Worm (Caenorhabditis elegans): ENCODE measurements around the gene F32D8.3.

The F32D8.3 gene

ce11 chrV:10901125-10901524 lies 14.5 kb downstream of the F32D8.3 start, which contains the start of gene spp-16:
Gene spp-16, minus strand, starts transcription at chrV:10901303.
- no peak for TF ChIP-seq klf-2 (GFP tag; conservative IDR thresholded peaks at IDR 0.05)
- no peak for TF ChIP-seq tab-1 (GFP tag; IDR thresholded peaks at IDR 0.05)
- TF ChIP-seq ztf-23 (GFP tag; IDR thresholded peaks at IDR 0.05): no peak
- no peak for TF ChIP-seq flt-1 (GFP tag; IDR thresholded peaks at IDR 0.05)
- no peak for TF ChIP-seq ref-1 (GFP tag; conservative IDR thresholded peaks at IDR 0.05)
- no peak for TF ChIP-seq ztf-29 (GFP tag; IDR thresholded peaks at IDR 0.05)
- TF ChIP-seq T22C8.4 (GFP tag; IDR thresholded peaks at IDR 0.05): no peak
- no peak for TF ChIP-seq cog-1 (tag; optimal IDR thresholded peaks at IDR 0.05)
- TF ChIP-seq med-1 (GFP tag; optimal IDR thresholded peaks at IDR 0.05; ENCODE audit: insufficient read depth): no peak

- TF ChIP-seq cog-1 (tag; optimal IDR thresholded peaks at IDR 0.05): no peak
- no peak for TF ChIP-seq T22C8.4 (GFP tag; IDR thresholded peaks at IDR 0.05)
- no peak for TF ChIP-seq med-1 (GFP tag; optimal IDR thresholded peaks at IDR 0.05; ENCODE audit: insufficient read depth)
- no peak for TF ChIP-seq ztf-23 (GFP tag; IDR thresholded peaks at IDR 0.05)
- TF ChIP-seq ref-1 (GFP tag; conservative IDR thresholded peaks at IDR 0.05): no peak
- no peak for TF ChIP-seq ztf-29 (GFP tag; IDR thresholded peaks at IDR 0.05)
- no peak for TF ChIP-seq flt-1 (GFP tag; IDR thresholded peaks at IDR 0.05)
- TF ChIP-seq klf-2 (GFP tag; conservative IDR thresholded peaks at IDR 0.05): no peak
- TF ChIP-seq tab-1 (GFP tag; IDR thresholded peaks at IDR 0.05): no peak
These were observed 16.0 kb downstream of the F32D8.3 start, which contains the start of gene F32D8.8 for ce11 chrV:10902682-10903081. Gene F32D8.8, minus strand, starts transcription at chrV:10902782.

- TF ChIP-seq cog-1 (tag; optimal IDR thresholded peaks at IDR 0.05) (no peak), ztf-29 (GFP tag; IDR thresholded peaks at IDR 0.05) (no peak), ztf-23 (GFP tag; IDR thresholded peaks at IDR 0.05) (no peak), med-1 (GFP tag; optimal IDR thresholded peaks at IDR 0.05; ENCODE audit: insufficient read depth) (no peak), tab-1 (GFP tag; IDR thresholded peaks at IDR 0.05) (no peak), T22C8.4 (GFP tag; IDR thresholded peaks at IDR 0.05) (no peak), klf-2 (GFP tag; conservative IDR thresholded peaks at IDR 0.05) (no peak)
These were observed 17.1 kb downstream of the F32D8.3 start, which contains the start of gene F32D8.15 for ce11 chrV:10903748-10904147. Gene F32D8.15, plus strand, starts transcription at chrV:10904048.

ce11 chrV:10904795-10905194 lies 18.2 kb downstream of the F32D8.3 start:
- TF ChIP-seq ztf-23 (GFP tag; IDR thresholded peaks at IDR 0.05): no peak
- TF ChIP-seq klf-2 (GFP tag; conservative IDR thresholded peaks at IDR 0.05): no peak
- no peak for TF ChIP-seq T22C8.4 (GFP tag; IDR thresholded peaks at IDR 0.05)
- TF ChIP-seq ref-1 (GFP tag; conservative IDR thresholded peaks at IDR 0.05): no peak
- no peak for TF ChIP-seq tab-1 (GFP tag; IDR thresholded peaks at IDR 0.05)
- no peak for TF ChIP-seq ztf-29 (GFP tag; IDR thresholded peaks at IDR 0.05)
- TF ChIP-seq flt-1 (GFP tag; IDR thresholded peaks at IDR 0.05): no peak
- no peak for TF ChIP-seq cog-1 (tag; optimal IDR thresholded peaks at IDR 0.05)

ce11 chrV:10909071-10909470 lies 22.4 kb downstream of the F32D8.3 start, which contains the start of gene zzz-1:
Gene zzz-1, minus strand, starts transcription at chrV:10909171.
- TF ChIP-seq klf-2 (GFP tag; conservative IDR thresholded peaks at IDR 0.05) (no peak), ztf-29 (GFP tag; IDR thresholded peaks at IDR 0.05) (no peak), T22C8.4 (GFP tag; IDR thresholded peaks at IDR 0.05) (no peak), flt-1 (GFP tag; IDR thresholded peaks at IDR 0.05) (no peak), ref-1 (GFP tag; conservative IDR thresholded peaks at IDR 0.05) (no peak), ztf-23 (GFP tag; IDR thresholded peaks at IDR 0.05) (no peak), med-1 (GFP tag; optimal IDR thresholded peaks at IDR 0.05; ENCODE audit: insufficient read depth) (no peak), cog-1 (tag; optimal IDR thresholded peaks at IDR 0.05) (no peak), tab-1 (GFP tag; IDR thresholded peaks at IDR 0.05) (no peak)

- TF ChIP-seq klf-2 (GFP tag; conservative IDR thresholded peaks at IDR 0.05) (no peak), cog-1 (tag; optimal IDR thresholded peaks at IDR 0.05) (no peak), flt-1 (GFP tag; IDR thresholded peaks at IDR 0.05) (no peak), ztf-29 (GFP tag; IDR thresholded peaks at IDR 0.05) (no peak), med-1 (GFP tag; optimal IDR thresholded peaks at IDR 0.05; ENCODE audit: insufficient read depth) (no peak), ref-1 (GFP tag; conservative IDR thresholded peaks at IDR 0.05) (no peak), T22C8.4 (GFP tag; IDR thresholded peaks at IDR 0.05) (no peak), tab-1 (GFP tag; IDR thresholded peaks at IDR 0.05) (no peak), ztf-23 (GFP tag; IDR thresholded peaks at IDR 0.05) (no peak)
These were observed 23.3 kb downstream of the F32D8.3 start for ce11 chrV:10909959-10910358.

- TF ChIP-seq klf-2 (GFP tag; conservative IDR thresholded peaks at IDR 0.05) (no peak), T22C8.4 (GFP tag; IDR thresholded peaks at IDR 0.05) (no peak), tab-1 (GFP tag; IDR thresholded peaks at IDR 0.05) (no peak), med-1 (GFP tag; optimal IDR thresholded peaks at IDR 0.05; ENCODE audit: insufficient read depth) (no peak), flt-1 (GFP tag; IDR thresholded peaks at IDR 0.05) (no peak), cog-1 (tag; optimal IDR thresholded peaks at IDR 0.05) (no peak), ztf-29 (GFP tag; IDR thresholded peaks at IDR 0.05) (no peak), ref-1 (GFP tag; conservative IDR thresholded peaks at IDR 0.05) (no peak), ztf-23 (GFP tag; IDR thresholded peaks at IDR 0.05) (no peak)
These were observed 29.3 kb downstream of the F32D8.3 start for ce11 chrV:10915922-10916321.

- TF ChIP-seq klf-2 (GFP tag; conservative IDR thresholded peaks at IDR 0.05) (no peak), cog-1 (tag; optimal IDR thresholded peaks at IDR 0.05) (no peak), ref-1 (GFP tag; conservative IDR thresholded peaks at IDR 0.05) (no peak), T22C8.4 (GFP tag; IDR thresholded peaks at IDR 0.05) (no peak), ztf-23 (GFP tag; IDR thresholded peaks at IDR 0.05) (no peak), tab-1 (GFP tag; IDR thresholded peaks at IDR 0.05) (no peak), med-1 (GFP tag; optimal IDR thresholded peaks at IDR 0.05; ENCODE audit: insufficient read depth) (no peak)
These were observed 31.7 kb downstream of the F32D8.3 start, which contains the start of gene F58B4.2 for ce11 chrV:10918373-10918772. Gene F58B4.2, minus strand, starts transcription at chrV:10918473.

- TF ChIP-seq klf-2 (GFP tag; conservative IDR thresholded peaks at IDR 0.05) (no peak), tab-1 (GFP tag; IDR thresholded peaks at IDR 0.05) (no peak)
These were observed 35.1 kb downstream of the F32D8.3 start, which contains the start of gene nas-31 for ce11 chrV:10921747-10922146. Gene nas-31, minus strand, starts transcription at chrV:10921847.

- TF ChIP-seq med-1 (GFP tag; optimal IDR thresholded peaks at IDR 0.05; ENCODE audit: insufficient read depth): no peak
- no peak for TF ChIP-seq flt-1 (GFP tag; IDR thresholded peaks at IDR 0.05)
- no peak for TF ChIP-seq tab-1 (GFP tag; IDR thresholded peaks at IDR 0.05)
- TF ChIP-seq cog-1 (tag; optimal IDR thresholded peaks at IDR 0.05): no peak
- TF ChIP-seq ref-1 (GFP tag; conservative IDR thresholded peaks at IDR 0.05): no peak
- TF ChIP-seq ztf-23 (GFP tag; IDR thresholded peaks at IDR 0.05): no peak
- no peak for TF ChIP-seq klf-2 (GFP tag; conservative IDR thresholded peaks at IDR 0.05)
- no peak for TF ChIP-seq ztf-29 (GFP tag; IDR thresholded peaks at IDR 0.05)
- no peak for TF ChIP-seq T22C8.4 (GFP tag; IDR thresholded peaks at IDR 0.05)
These were observed 36.6 kb downstream of the F32D8.3 start, which contains the start of gene F58B4.7 for ce11 chrV:10923229-10923628. Gene F58B4.7, minus strand, starts transcription at chrV:10923329.
